Fruit fly (Drosophila melanogaster) whole organism, wandering third instar larva: ENCODE measurements around the gene mib1.

ENCODE experiments used
- brk ChIP-seq: fragments of 200-800 bp; sonication (Bioruptor generic); optimal IDR thresholded peaks from 2 replicates; lab custom pipeline; 2016; ENCODE audit warnings: missing biosample characterization, mild to moderate bottlenecking, missing genetic modification characterization
- lola ChIP-seq: fragments of >200 bp; optimal IDR thresholded peaks from 2 replicates; lab custom pipeline; 2017; ENCODE audit warnings: missing biosample characterization, missing genetic modification characterization

DNA sequence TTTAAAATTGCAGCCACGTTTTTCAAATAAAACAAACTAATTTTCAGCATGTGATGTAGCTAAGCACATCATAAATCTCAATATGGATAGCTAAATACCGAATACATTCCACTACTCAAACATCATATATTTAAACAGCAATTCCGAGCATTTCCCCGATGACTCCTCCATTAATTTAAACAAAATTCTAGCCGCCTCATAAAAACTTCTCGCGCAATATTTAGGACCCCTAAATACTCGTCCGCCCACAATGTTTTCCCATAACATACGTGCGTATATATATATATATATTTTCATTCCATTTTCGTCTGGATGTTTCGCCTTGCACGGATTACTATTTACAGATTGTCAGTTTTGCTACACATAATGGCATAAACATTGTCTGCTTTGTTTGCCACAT, 15.6 kb downstream of the mib1 start:
- TF ChIP-seq lola (GFP tag; lab: Kevin White, UChicago) (no peak), brk (GFP tag; lab: Kevin White, UChicago) (no peak)
